Worm (Caenorhabditis elegans) whole organism, L4 larva: ENCODE results near the gene H12D21.5.
"Not testable (repeated sequence)": the region's sequence is repeated elsewhere in the genome, so short reads cannot be mapped to it uniquely, and the experiment has no call there.

ENCODE experiments used
- F37D6.2 ChIP-seq: sonication (generic microtip); optimal IDR thresholded peaks from 2 replicates; lab custom pipeline; 2016; ENCODE audit warnings: mild to moderate bottlenecking, missing genetic modification characterization, missing compliant biosample characterization
- F44E2.7 ChIP-seq: fragments of 200-800 bp; sonication (Bioruptor generic); IDR thresholded peaks from 2 replicates; pipeline ENCODE4 v2.1.2; 2022; ENCODE audit warnings: missing genetic modification characterization, missing compliant biosample characterization
- F49E8.2 ChIP-seq: sonication (generic microtip); optimal IDR thresholded peaks from 2 replicates; lab custom pipeline; 2016; ENCODE audit warnings: missing compliant biosample characterization, mild to moderate bottlenecking, missing genetic modification characterization, borderline replicate concordance
- Y105C5A.15 ChIP-seq: fragments of 200-800 bp; sonication (Bioruptor generic); IDR thresholded peaks from 2 replicates; pipeline ENCODE4 v1.3.6; 2022; ENCODE audit warnings: missing genetic modification characterization, missing compliant biosample characterization
- Y5F2A.4 ChIP-seq: fragments of 200-800 bp; sonication (Bioruptor generic); optimal IDR thresholded peaks from 2 replicates; lab custom pipeline; 2018; ENCODE audit warnings: mild to moderate bottlenecking, missing genetic modification characterization, missing compliant biosample characterization
- aha-1 ChIP-seq: fragments of 150-350 bp; peaks from one replicate; lab custom pipeline; 2014; ENCODE audit warnings: missing biosample characterization, missing genetic modification characterization
- ama-1 ChIP-seq: fragments of 150-350 bp; optimal IDR thresholded peaks from 2 replicates; lab custom pipeline; 2014; ENCODE audit warnings: inconsistent platforms, mixed read lengths
- arid-1 ChIP-seq: fragments of 200-800 bp; sonication (Bioruptor generic); conservative IDR thresholded peaks from 2 replicates; pipeline ENCODE4 v1.3.6; 2022; ENCODE audit warnings: missing genetic modification reagents, missing genetic modification characterization, missing compliant biosample characterization
- ceh-20 ChIP-seq: fragments of 200-800 bp; sonication (Bioruptor generic); IDR thresholded peaks from 2 replicates; pipeline ENCODE4 v1.3.6; 2022; ENCODE audit warnings: missing genetic modification reagents, missing genetic modification characterization, missing compliant biosample characterization
- ceh-28 ChIP-seq: fragments of 150-350 bp; optimal IDR thresholded peaks from 2 replicates; lab custom pipeline; 2014; ENCODE audit warnings: missing biosample characterization, missing genetic modification reagents, missing genetic modification characterization
- ces-1 ChIP-seq: fragments of 150-350 bp; sonication (generic microtip); optimal IDR thresholded peaks from 4 replicates; lab custom pipeline; 2014; ENCODE audit warnings: missing biosample characterization, missing genetic modification reagents, missing genetic modification characterization
- daf-16 ChIP-seq, 3 experiments: sonication (generic microtip); optimal IDR thresholded peaks; 2 replicates each; lab custom pipeline; 2016 to 2017; ENCODE audit warnings: missing genetic modification characterization in 3 of 3, missing genetic modification reagents in 3 of 3, mild to moderate bottlenecking in 2 of 3, missing compliant biosample characterization in 2 of 3, missing biosample characterization in 1 of 3, moderate library complexity in 1 of 3
- daf-8 ChIP-seq: fragments of 200-800 bp; sonication (Bioruptor generic); IDR thresholded peaks from 2 replicates; pipeline ENCODE4 v1.3.6; 2022; ENCODE audit warnings: missing genetic modification characterization, missing compliant biosample characterization
- dve-1 ChIP-seq: sonication (generic microtip); optimal IDR thresholded peaks from 2 replicates; lab custom pipeline; 2017; ENCODE audit warnings: antibody characterized with exemption, mild to moderate bottlenecking, missing genetic modification characterization, missing compliant biosample characterization; ENCODE audit not compliant: insufficient read depth
- fos-1 ChIP-seq: fragments of 150-350 bp; optimal IDR thresholded peaks from 2 replicates; lab custom pipeline; 2014; ENCODE audit warnings: missing biosample characterization, missing genetic modification characterization
- gei-8 ChIP-seq: fragments of 200-800 bp; sonication (Bioruptor generic); optimal IDR thresholded peaks from 2 replicates; lab custom pipeline; 2018; ENCODE audit warnings: mild to moderate bottlenecking, missing genetic modification characterization, missing compliant biosample characterization
- hif-1 ChIP-seq, 2 experiments: sonication (generic microtip); optimal IDR thresholded peaks; 2 replicates each; lab custom pipeline; 2016 to 2017; ENCODE audit warnings: missing compliant biosample characterization in 2 of 2, missing genetic modification characterization in 2 of 2, missing genetic modification reagents in 2 of 2, missing genotype in 2 of 2, mild to moderate bottlenecking in 1 of 2
- hlh-11 ChIP-seq: fragments of 200-800 bp; sonication (Bioruptor generic); optimal IDR thresholded peaks from 2 replicates; lab custom pipeline; 2018; ENCODE audit warnings: mild to moderate bottlenecking, missing genetic modification characterization, missing compliant biosample characterization
- hlh-30 ChIP-seq: sonication (generic microtip); optimal IDR thresholded peaks from 2 replicates; lab custom pipeline; 2017; ENCODE audit warnings: antibody characterized with exemption, mild to moderate bottlenecking, missing genetic modification characterization, missing compliant biosample characterization; ENCODE audit not compliant: insufficient read depth
- lin-13 ChIP-seq: fragments of 150-350 bp; optimal IDR thresholded peaks from 2 replicates; lab custom pipeline; 2014; ENCODE audit warnings: missing biosample characterization, missing genetic modification reagents, missing genetic modification characterization
- lin-29 ChIP-seq: fragments of 200-800 bp; sonication (Bioruptor generic); IDR thresholded peaks from 2 replicates; pipeline ENCODE4 v1.3.6; 2022; ENCODE audit warnings: missing genetic modification reagents, missing genetic modification characterization, missing compliant biosample characterization
- lin-39 ChIP-seq: fragments of 150-350 bp; optimal IDR thresholded peaks from 2 replicates; lab custom pipeline; 2014; ENCODE audit warnings: missing biosample characterization, missing genetic modification reagents, missing genetic modification characterization
- lsy-2 ChIP-seq, 2 experiments: fragments of 150-350 bp in 1 of 2; sonication (generic microtip) in 1 of 2; optimal IDR thresholded peaks; 2 replicates each; lab custom pipeline; 2014 to 2017; ENCODE audit warnings: missing biosample characterization in 2 of 2, missing genetic modification characterization in 2 of 2
- mep-1 ChIP-seq: fragments of 150-350 bp; sonication (generic microtip); optimal IDR thresholded peaks from 3 replicates; lab custom pipeline; 2014; ENCODE audit warnings: missing biosample characterization, missing genetic modification characterization
- mes-2 ChIP-seq: sonication (generic microtip); optimal IDR thresholded peaks from 2 replicates; lab custom pipeline; 2016; ENCODE audit warnings: missing genotype, mild to moderate bottlenecking, missing genetic modification characterization, missing compliant biosample characterization; ENCODE audit not compliant: poor library complexity, severe bottlenecking
- mxl-2 ChIP-seq: fragments of 200-800 bp; sonication (Bioruptor generic); conservative IDR thresholded peaks from 2 replicates; pipeline ENCODE4 v1.3.6; 2022; ENCODE audit warnings: missing genetic modification reagents, missing genetic modification characterization, missing compliant biosample characterization
- mxl-3 ChIP-seq: fragments of 200-800 bp; sonication (Bioruptor generic); optimal IDR thresholded peaks from 2 replicates; lab custom pipeline; 2018; ENCODE audit warnings: mild to moderate bottlenecking, missing genetic modification characterization, missing compliant biosample characterization
- nhr-102 ChIP-seq: sonication (generic microtip); optimal IDR thresholded peaks from 2 replicates; lab custom pipeline; 2016; ENCODE audit warnings: mild to moderate bottlenecking, missing genetic modification characterization, moderate library complexity, missing compliant biosample characterization
- nhr-11 ChIP-seq: fragments of 150-350 bp; optimal IDR thresholded peaks from 2 replicates; lab custom pipeline; 2014; ENCODE audit warnings: missing biosample characterization, missing genetic modification characterization
- nhr-111 ChIP-seq: fragments of 200-800 bp; sonication (Bioruptor generic); optimal IDR thresholded peaks from 2 replicates; lab custom pipeline; 2018; ENCODE audit warnings: mild to moderate bottlenecking, missing genetic modification characterization, missing compliant biosample characterization
- nhr-28 ChIP-seq: fragments of 150-350 bp; optimal IDR thresholded peaks from 2 replicates; lab custom pipeline; 2014; ENCODE audit warnings: missing biosample characterization, missing genetic modification characterization
- nhr-48 ChIP-seq: sonication (generic microtip); optimal IDR thresholded peaks from 2 replicates; lab custom pipeline; 2016; ENCODE audit warnings: mild to moderate bottlenecking, missing genetic modification characterization, missing compliant biosample characterization
- nhr-6 ChIP-seq: fragments of 150-350 bp; optimal IDR thresholded peaks from 2 replicates; lab custom pipeline; 2014; ENCODE audit warnings: missing biosample characterization, missing genetic modification characterization
- nhr-77 ChIP-seq: fragments of 150-350 bp; optimal IDR thresholded peaks from 2 replicates; lab custom pipeline; 2014; ENCODE audit warnings: missing biosample characterization, missing genetic modification characterization
- php-3 ChIP-seq: fragments of 200-800 bp; sonication (Bioruptor generic); IDR thresholded peaks from 2 replicates; pipeline ENCODE4 v1.3.6; 2022; ENCODE audit warnings: missing genetic modification reagents, missing genetic modification characterization, missing compliant biosample characterization
- pqm-1 ChIP-seq: sonication (generic microtip); optimal IDR thresholded peaks from 2 replicates; lab custom pipeline; 2017; ENCODE audit warnings: missing biosample characterization, missing genetic modification characterization
- saeg-2 ChIP-seq: fragments of 200-800 bp; sonication (Bioruptor generic); IDR thresholded peaks from 2 replicates; pipeline ENCODE4 v1.3.6; 2022; ENCODE audit warnings: missing genetic modification reagents, missing genetic modification characterization, missing compliant biosample characterization
- skn-1 ChIP-seq: fragments of 150-350 bp; optimal IDR thresholded peaks from 2 replicates; lab custom pipeline; 2014; ENCODE audit warnings: missing biosample characterization, missing genetic modification characterization
- snpc-1.2 ChIP-seq: fragments of 200-800 bp; sonication (Bioruptor generic); IDR thresholded peaks from 2 replicates; pipeline ENCODE4 v1.3.6; 2022; ENCODE audit warnings: missing genetic modification reagents, missing genetic modification characterization, missing compliant biosample characterization
- spr-1 ChIP-seq: sonication (generic microtip); optimal IDR thresholded peaks from 2 replicates; lab custom pipeline; 2016; ENCODE audit warnings: mild to moderate bottlenecking, missing genetic modification characterization, missing compliant biosample characterization
- spr-3 ChIP-seq: fragments of 200-800 bp; sonication (Bioruptor generic); optimal IDR thresholded peaks from 2 replicates; lab custom pipeline; 2018; ENCODE audit warnings: mild to moderate bottlenecking, missing genetic modification characterization, missing compliant biosample characterization
- unc-62 ChIP-seq, 3 experiments: fragments of 150-350 bp in 1 of 3; sonication (generic microtip); optimal IDR thresholded peaks in 2 of 3; peaks in 1 of 3; 1 replicate in 1 of 3; 2 replicates in 2 of 3; lab custom pipeline; 2014 to 2017; ENCODE audit warnings: missing biosample characterization in 3 of 3, missing genetic modification characterization in 3 of 3, missing genetic modification reagents in 3 of 3, missing genotype in 1 of 3
- zag-1 ChIP-seq: fragments of 150-350 bp; optimal IDR thresholded peaks from 2 replicates; lab custom pipeline; 2014; ENCODE audit warnings: missing biosample characterization, missing genetic modification characterization
- zip-11 ChIP-seq: fragments of 200-800 bp; sonication (Bioruptor generic); IDR thresholded peaks from 2 replicates; pipeline ENCODE4 v1.3.6; 2022; ENCODE audit warnings: missing genetic modification characterization, missing compliant biosample characterization
- zip-2 ChIP-seq: fragments of 150-350 bp; optimal IDR thresholded peaks from 2 replicates; lab custom pipeline; 2014; ENCODE audit warnings: missing biosample characterization, missing genetic modification characterization

Gene H12D21.5

DNA sequence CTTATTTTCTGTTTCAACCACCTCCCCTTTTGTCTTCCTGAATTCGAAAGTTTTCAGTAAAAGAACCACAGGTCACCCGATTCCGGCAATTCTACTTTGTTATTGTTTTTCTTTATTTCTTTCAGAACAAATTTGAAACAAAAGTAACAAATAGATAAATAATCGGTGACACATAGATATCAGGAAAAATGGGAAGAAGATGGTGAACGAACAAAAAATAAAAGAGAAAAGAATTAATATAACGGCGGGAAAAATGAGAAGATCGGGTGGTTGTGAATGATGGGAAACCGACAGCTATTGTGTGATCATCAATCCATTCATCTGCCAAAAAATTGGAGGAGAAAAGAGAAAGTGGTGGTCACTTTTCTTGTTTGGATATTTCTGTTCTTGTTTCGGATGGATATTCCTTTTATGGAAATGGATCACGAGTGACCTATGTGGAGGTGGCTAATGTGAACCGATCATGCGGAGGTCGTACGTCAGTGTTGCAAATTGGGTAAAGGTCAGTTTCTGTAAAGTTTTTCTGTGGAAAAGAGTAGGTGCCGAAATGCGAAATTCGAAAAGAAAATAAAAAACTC is 16.5 kb upstream of the H12D21.5 start (continued):
- TF ChIP-seq hlh-30 (tag; lab: Kevin White, UChicago), result peak; percentile 29
- no peak for TF ChIP-seq nhr-11 (tag; lab: Kevin White, UChicago)
- peak; percentile 11 for TF ChIP-seq hlh-11 (tag; lab: Kevin White, UChicago)
- TF ChIP-seq lin-29 (GFP tag; lab: Robert Waterston, UW), result no peak
- TF ChIP-seq hif-1 (tag; optimal IDR thresholded peaks at IDR 0.05; lab: Kevin White, UChicago), result no peak

DNA sequence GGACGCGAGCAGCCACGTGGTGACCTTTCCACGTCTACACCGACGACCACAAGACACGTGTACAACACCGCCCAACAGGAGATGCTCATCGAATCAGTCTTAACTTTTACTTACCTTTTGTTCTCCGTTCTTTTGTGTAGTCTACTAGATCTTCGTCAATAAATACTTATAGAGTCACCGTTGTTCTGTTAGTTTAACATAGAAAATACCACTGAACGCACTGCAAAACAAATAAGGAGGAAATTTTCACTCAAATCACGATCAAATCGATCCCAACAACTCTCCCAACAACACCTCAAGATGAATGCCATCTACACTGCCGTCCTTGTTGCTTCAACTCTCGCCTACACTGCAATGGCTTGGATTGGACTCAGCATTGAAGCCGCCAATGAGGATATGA is 3.0 kb upstream of the H12D21.5 start, which contains the start of gene nspa-2:
TSS of gene nspa-2 (plus strand) at position 301 of the 400 bp plus-strand sequence.
- not testable (repeated sequence) for TF ChIP-seq ceh-20 (GFP tag; lab: Robert Waterston, UW); zip-2 (tag; lab: Kevin White, UChicago); aha-1 (tag; lab: Kevin White, UChicago)

DNA sequence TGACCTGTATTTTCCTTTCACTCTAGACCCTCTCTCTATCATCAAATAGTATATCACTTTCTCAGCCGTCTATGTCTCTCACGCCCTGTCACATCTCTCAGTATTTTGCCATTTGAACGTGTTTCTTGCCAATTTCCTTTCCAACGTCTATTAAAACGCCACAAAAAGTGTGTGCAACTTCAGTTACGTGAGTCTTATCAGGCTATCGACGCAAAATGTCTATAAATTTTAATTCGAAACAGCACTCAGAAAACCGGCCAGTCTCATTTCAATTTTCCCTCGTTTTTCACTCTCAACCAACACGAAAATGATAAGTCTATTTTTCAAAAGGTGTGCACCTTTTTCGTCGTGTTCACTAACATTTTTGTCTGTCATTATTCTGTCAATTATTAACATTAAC is 1.8 kb downstream of the H12D21.5 start, which contains the start of gene mpst-3:
TSS of gene mpst-3 (plus strand) at position 91 of the 400 bp plus-strand sequence.
- TF ChIP-seq gei-8 (GFP tag; lab: Kevin White, UChicago), result no peak
- TF ChIP-seq php-3 (GFP tag; lab: Robert Waterston, UW), result peak; percentile 87
- TF ChIP-seq hlh-11 (tag; lab: Kevin White, UChicago), result peak; percentile 79
- no peak for TF ChIP-seq arid-1
- TF ChIP-seq lsy-2 (tag; optimal IDR thresholded peaks at IDR 0.05; lab: Kevin White, UChicago), result no peak
- no peak for TF ChIP-seq aha-1 (tag; lab: Kevin White, UChicago)
- no peak for TF ChIP-seq Y5F2A.4 (GFP tag; lab: Kevin White, UChicago)
- TF ChIP-seq daf-16 (GFP tag; optimal IDR thresholded peaks at IDR 0.05; lab: Kevin White, UChicago), result no peak
- TF ChIP-seq daf-16 (tag; optimal IDR thresholded peaks at IDR 0.05; lab: Kevin White, UChicago), result peak; percentile 83
- no peak for TF ChIP-seq F44E2.7 (GFP tag; lab: Robert Waterston, UW)
- TF ChIP-seq Y105C5A.15 (GFP tag; lab: Robert Waterston, UW), result no peak
- TF ChIP-seq nhr-48, result peak; percentile 47
- TF ChIP-seq spr-1, result no peak
- no peak for TF ChIP-seq daf-8 (GFP tag; lab: Robert Waterston, UW)
- TF ChIP-seq hif-1 (tag; optimal IDR thresholded peaks at IDR 0.05; lab: Kevin White, UChicago), result peak; percentile 44 to 71
- TF ChIP-seq ama-1 (lab: Kevin White, UChicago), result no peak
- TF ChIP-seq pqm-1 (tag; lab: Kevin White, UChicago), result peak; percentile 86
- TF ChIP-seq F37D6.2 (tag; lab: Kevin White, UChicago), result no peak
- TF ChIP-seq nhr-28 (tag; lab: Kevin White, UChicago), result peak; percentile 73
- no peak for TF ChIP-seq nhr-102 (tag; lab: Kevin White, UChicago)
- no peak for TF ChIP-seq zag-1 (tag; lab: Kevin White, UChicago)
- no peak for TF ChIP-seq zip-11 (GFP tag; lab: Robert Waterston, UW)
- no peak for TF ChIP-seq lin-13 (GFP tag; lab: Kevin White, UChicago)
- no peak for TF ChIP-seq snpc-1.2 (GFP tag; lab: Robert Waterston, UW)
- TF ChIP-seq nhr-111 (GFP tag; lab: Kevin White, UChicago), result no peak
- no peak for TF ChIP-seq F49E8.2 (tag; lab: Kevin White, UChicago)
- TF ChIP-seq saeg-2 (GFP tag; lab: Robert Waterston, UW), result no peak
- TF ChIP-seq mxl-2 (GFP tag; lab: Robert Waterston, UW), result no peak
- peak; percentile 39 for TF ChIP-seq mes-2 (tag; lab: Kevin White, UChicago)
- TF ChIP-seq spr-3 (GFP tag; lab: Kevin White, UChicago), result no peak
- TF ChIP-seq fos-1 (tag; lab: Kevin White, UChicago), result no peak
- TF ChIP-seq nhr-77 (tag; lab: Kevin White, UChicago), result peak; percentile 22
- no peak for TF ChIP-seq mep-1 (tag; lab: Kevin White, UChicago)
- no peak for TF ChIP-seq lin-39
- TF ChIP-seq nhr-6 (tag; lab: Kevin White, UChicago), result peak; percentile 66
- no peak for TF ChIP-seq unc-62 (GFP tag; optimal IDR thresholded peaks at IDR 0.05 in 1 of 2; lab: Kevin White, UChicago)
- TF ChIP-seq unc-62 (tag; optimal IDR thresholded peaks at IDR 0.05; lab: Kevin White, UChicago), result no peak
- peak; percentile 51 for TF ChIP-seq mxl-3 (GFP tag; lab: Kevin White, UChicago)
- TF ChIP-seq dve-1 (tag; lab: Kevin White, UChicago), result peak; percentile 33
- TF ChIP-seq skn-1, result no peak
- TF ChIP-seq ces-1 (GFP tag; lab: Kevin White, UChicago), result no peak
- TF ChIP-seq ceh-28 (tag; lab: Kevin White, UChicago), result no peak
- no peak for TF ChIP-seq zip-2 (tag; lab: Kevin White, UChicago)
